Fruit fly (Drosophila melanogaster): Measurements from ENCODE around the gene Akap200.

DNA sequence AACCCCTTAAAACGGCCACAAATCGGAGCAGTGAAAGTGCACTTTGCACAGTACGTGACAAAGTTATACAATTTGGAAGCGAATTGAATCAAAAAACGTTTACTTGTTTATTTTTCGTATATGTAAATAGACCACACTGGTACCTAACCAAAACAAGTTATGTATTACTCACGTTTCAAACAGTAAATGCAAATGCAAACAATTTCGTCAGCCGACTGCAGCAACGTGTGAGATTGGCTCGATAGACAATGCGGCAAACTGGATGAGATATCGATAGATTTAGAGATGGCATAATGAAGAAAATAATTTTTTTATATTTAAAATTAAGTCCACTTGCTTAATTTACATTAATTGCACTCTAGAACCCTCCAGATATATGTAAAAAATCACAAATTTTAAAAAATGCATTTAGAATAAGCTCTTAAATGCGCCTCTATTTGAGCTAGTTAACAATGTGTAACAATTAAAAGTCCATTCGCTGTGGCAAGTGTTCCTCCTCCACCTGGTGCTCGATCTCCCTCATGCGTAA lies 33.9 kb upstream of the Akap200 start, which contains the start of gene AlaRS:
- TF ChIP-seq insv (optimal IDR thresholded peaks at IDR 0.05) (no peak), ttk (optimal IDR thresholded peaks at IDR 0.05) (no peak), h (optimal IDR thresholded peaks at IDR 0.05) (no peak), psq (optimal IDR thresholded peaks at IDR 0.05) (no peak), Sin3A (optimal IDR thresholded peaks at IDR 0.05) (no peak), Myc (optimal IDR thresholded peaks at IDR 0.05) (no peak)
